Fruit fly (Drosophila melanogaster) whole organism, prepupa: Measurements from ENCODE around the gene CG17855.

Source experiments
- CG11294 ChIP-seq: fragments of 200-800 bp; sonication (Bioruptor generic); IDR thresholded peaks from 2 replicates; pipeline ENCODE4 v1.3.6; 2022; ENCODE audit warnings: missing biosample characterization, missing genetic modification characterization
- CG11762 ChIP-seq: fragments of 200-800 bp; sonication (Bioruptor generic); optimal IDR thresholded peaks from 3 replicates; lab custom pipeline; 2016; ENCODE audit warnings: missing biosample characterization, missing genetic modification characterization; ENCODE audit not compliant: insufficient read depth
- CG11902 ChIP-seq: fragments of 200-800 bp; sonication (Bioruptor generic); optimal IDR thresholded peaks from 3 replicates; lab custom pipeline; 2016; ENCODE audit warnings: missing biosample characterization, missing genetic modification characterization
- CG15336 ChIP-seq: fragments of 200-800 bp; sonication (Bioruptor generic); IDR thresholded peaks from 2 replicates; pipeline ENCODE4 v1.3.6; 2022; ENCODE audit warnings: missing biosample characterization, missing genetic modification characterization
- CG1621 ChIP-seq: fragments of 200-800 bp; sonication (Bioruptor generic); optimal IDR thresholded peaks from 3 replicates; lab custom pipeline; 2018; ENCODE audit warnings: missing biosample characterization, mild to moderate bottlenecking, missing genetic modification characterization
- CG16779 ChIP-seq: fragments of 200-800 bp; sonication (Bioruptor generic); optimal IDR thresholded peaks from 3 replicates; lab custom pipeline; 2017; ENCODE audit warnings: missing biosample characterization, mild to moderate bottlenecking, missing genetic modification characterization
- CG3032 ChIP-seq: fragments of 200-800 bp; optimal IDR thresholded peaks from 2 replicates; lab custom pipeline; 2019; ENCODE audit warnings: missing biosample characterization, mild to moderate bottlenecking, missing genetic modification characterization, moderate library complexity
- CG32006 ChIP-seq: fragments of 200-800 bp; sonication (Bioruptor generic); optimal IDR thresholded peaks from 3 replicates; lab custom pipeline; 2017; ENCODE audit warnings: missing biosample characterization, mild to moderate bottlenecking, missing genetic modification characterization
- CG34406 ChIP-seq: fragments of 200-800 bp; sonication (Bioruptor generic); optimal IDR thresholded peaks from 3 replicates; lab custom pipeline; 2016; ENCODE audit warnings: missing biosample characterization, missing genetic modification characterization
- CG3919 ChIP-seq: fragments of 200-800 bp; sonication (Bioruptor generic); optimal IDR thresholded peaks from 3 replicates; lab custom pipeline; 2016; ENCODE audit warnings: missing biosample characterization, missing genetic modification characterization
- CG4318 ChIP-seq: fragments of 200-800 bp; sonication (Bioruptor generic); optimal IDR thresholded peaks from 3 replicates; lab custom pipeline; 2017; ENCODE audit warnings: missing biosample characterization, mild to moderate bottlenecking, missing genetic modification characterization
- CG6163 ChIP-seq: fragments of 200-800 bp; sonication (Bioruptor generic); IDR thresholded peaks from 3 replicates; pipeline ENCODE4 v1.3.6; 2022; ENCODE audit warnings: missing biosample characterization, missing genetic modification characterization
- CG6276 ChIP-seq: fragments of 200-800 bp; sonication (Bioruptor generic); optimal IDR thresholded peaks from 2 replicates; lab custom pipeline; 2017; ENCODE audit warnings: missing biosample characterization, mild to moderate bottlenecking, missing genetic modification characterization
- CG6854 ChIP-seq: fragments of 200-800 bp; sonication (Bioruptor generic); optimal IDR thresholded peaks from 2 replicates; lab custom pipeline; 2017; ENCODE audit warnings: missing biosample characterization, mild to moderate bottlenecking, missing genetic modification characterization
- CG7368 ChIP-seq: fragments of 200-800 bp; sonication (Bioruptor generic); optimal IDR thresholded peaks from 3 replicates; lab custom pipeline; 2016; ENCODE audit warnings: missing biosample characterization, missing genetic modification characterization
- CG8119 ChIP-seq: fragments of 200-800 bp; sonication (Bioruptor generic); IDR thresholded peaks from 3 replicates; pipeline ENCODE4 v1.3.6; 2022; ENCODE audit warnings: missing biosample characterization, missing genetic modification characterization
- CG8632 ChIP-seq: fragments of 200-800 bp; sonication (Bioruptor generic); optimal IDR thresholded peaks from 3 replicates; lab custom pipeline; 2016; ENCODE audit warnings: missing biosample characterization, missing genetic modification characterization
- Eip78C ChIP-seq: fragments of 200-800 bp; sonication (Bioruptor generic); peaks from one replicate; lab custom pipeline; 2016; ENCODE audit warnings: missing biosample characterization, missing genetic modification characterization
- Eip93F ChIP-seq: fragments of 200-800 bp; sonication (Bioruptor generic); optimal IDR thresholded peaks from 2 replicates; lab custom pipeline; 2016; ENCODE audit warnings: missing biosample characterization, mild to moderate bottlenecking, missing genetic modification characterization
- Ets21C ChIP-seq: fragments of 200-800 bp; sonication (Bioruptor generic); optimal IDR thresholded peaks from 3 replicates; lab custom pipeline; 2016; ENCODE audit warnings: missing biosample characterization, missing genetic modification characterization
- Hr38 ChIP-seq: sonication (Bioruptor generic); optimal IDR thresholded peaks from 2 replicates; lab custom pipeline; 2016; ENCODE audit warnings: missing biosample characterization, missing genetic modification characterization
- Hr39 ChIP-seq: fragments of 200-800 bp; sonication (Bioruptor generic); optimal IDR thresholded peaks from 2 replicates; lab custom pipeline; 2016; ENCODE audit warnings: missing biosample characterization, missing genetic modification characterization
- Hr4 ChIP-seq: fragments of 200-800 bp; sonication (Bioruptor generic); optimal IDR thresholded peaks from 3 replicates; lab custom pipeline; 2016; ENCODE audit warnings: missing biosample characterization, missing genetic modification characterization
- Lpt ChIP-seq: fragments of 200-800 bp; sonication (Bioruptor generic); optimal IDR thresholded peaks from 3 replicates; lab custom pipeline; 2016; ENCODE audit warnings: missing biosample characterization, missing genetic modification characterization
- Sox102F ChIP-seq: fragments of 200-800 bp; sonication (Bioruptor generic); optimal IDR thresholded peaks from 2 replicates; lab custom pipeline; 2016; ENCODE audit warnings: missing biosample characterization, mild to moderate bottlenecking, missing genetic modification characterization
- Sox14 ChIP-seq: fragments of 200-800 bp; sonication (Bioruptor generic); optimal IDR thresholded peaks from 3 replicates; lab custom pipeline; 2016; ENCODE audit warnings: missing biosample characterization, missing genetic modification characterization
- Sox15 ChIP-seq: fragments of 200-800 bp; sonication (Bioruptor generic); optimal IDR thresholded peaks from 3 replicates; lab custom pipeline; 2016; ENCODE audit warnings: missing biosample characterization, missing genetic modification characterization
- achi ChIP-seq: fragments of 200-800 bp; sonication (Bioruptor generic); optimal IDR thresholded peaks from 3 replicates; lab custom pipeline; 2016; ENCODE audit warnings: missing biosample characterization, missing genetic modification characterization
- acj6 ChIP-seq: fragments of 200-800 bp; sonication (Bioruptor generic); optimal IDR thresholded peaks from 3 replicates; lab custom pipeline; 2016; ENCODE audit warnings: missing biosample characterization, missing genetic modification characterization
- cyc ChIP-seq: fragments of 200-800 bp; sonication (Bioruptor generic); optimal IDR thresholded peaks from 3 replicates; lab custom pipeline; 2016; ENCODE audit warnings: missing biosample characterization, missing genetic modification characterization
- dac ChIP-seq: fragments of 200-800 bp; sonication (Bioruptor generic); optimal IDR thresholded peaks from 2 replicates; lab custom pipeline; 2017; ENCODE audit warnings: missing biosample characterization, mild to moderate bottlenecking, missing genetic modification characterization
- dsx ChIP-seq: fragments of 200-800 bp; optimal IDR thresholded peaks from 3 replicates; lab custom pipeline; 2019; ENCODE audit warnings: missing biosample characterization, mild to moderate bottlenecking, missing genetic modification characterization, moderate library complexity; ENCODE audit not compliant: poor library complexity, severe bottlenecking
- eg ChIP-seq: fragments of 200-800 bp; sonication (Bioruptor generic); IDR thresholded peaks from 3 replicates; pipeline ENCODE4 v1.3.6; 2022; ENCODE audit warnings: missing biosample characterization, missing genetic modification characterization
- fd85E ChIP-seq: fragments of 200-800 bp; sonication (Bioruptor generic); optimal IDR thresholded peaks from 3 replicates; lab custom pipeline; 2016; ENCODE audit warnings: missing biosample characterization, missing genetic modification characterization
- fkh ChIP-seq: fragments of 200-800 bp; sonication (Bioruptor generic); optimal IDR thresholded peaks from 3 replicates; lab custom pipeline; 2017; ENCODE audit warnings: missing biosample characterization, mild to moderate bottlenecking, missing genetic modification characterization, moderate library complexity
- net ChIP-seq: fragments of 200-800 bp; sonication (Bioruptor generic); optimal IDR thresholded peaks from 3 replicates; lab custom pipeline; 2016; ENCODE audit warnings: missing biosample characterization, missing genetic modification characterization
- pdm3 ChIP-seq: fragments of 200-800 bp; sonication (Bioruptor generic); optimal IDR thresholded peaks from 3 replicates; lab custom pipeline; 2016; ENCODE audit warnings: missing biosample characterization, missing genetic modification characterization
- salr ChIP-seq, 2 experiments: fragments of 200-800 bp; sonication (Bioruptor generic); optimal IDR thresholded peaks; 3 replicates each; lab custom pipeline; 2016 to 2018; ENCODE audit warnings: missing biosample characterization in 2 of 2, missing genetic modification characterization in 2 of 2, mild to moderate bottlenecking in 1 of 2
- spab ChIP-seq: fragments of 200-800 bp; sonication (Bioruptor generic); optimal IDR thresholded peaks from 2 replicates; lab custom pipeline; 2017; ENCODE audit warnings: missing biosample characterization, mild to moderate bottlenecking, missing genetic modification characterization, missing genetic modification reagents
- ss ChIP-seq, 2 experiments: fragments of 200-800 bp; sonication (Bioruptor generic); optimal IDR thresholded peaks; 2 replicates in 1 of 2; 3 replicates in 1 of 2; lab custom pipeline; 2017 to 2018; ENCODE audit warnings: mild to moderate bottlenecking in 2 of 2, missing biosample characterization in 2 of 2, missing genetic modification characterization in 2 of 2, moderate library complexity in 1 of 2
- svp ChIP-seq: fragments of 200-800 bp; sonication (Bioruptor generic); peaks from one replicate; lab custom pipeline; 2016; ENCODE audit warnings: missing biosample characterization, missing genetic modification characterization
- topi ChIP-seq: fragments of 200-800 bp; sonication (Bioruptor generic); optimal IDR thresholded peaks from 3 replicates; lab custom pipeline; 2016; ENCODE audit warnings: missing biosample characterization, missing genetic modification characterization
- vri ChIP-seq: fragments of 200-800 bp; sonication (Bioruptor generic); optimal IDR thresholded peaks from 3 replicates; lab custom pipeline; 2016; ENCODE audit warnings: missing biosample characterization, mild to moderate bottlenecking, missing genetic modification characterization

The CG17855 gene

dm6 chr2L:9495418-9495779 lies 44.9 kb upstream of the CG17855 start, which contains the start of gene CG33298:
CG33298 (plus strand) TSS chr2L:9495474.
- TF ChIP-seq topi (GFP tag; lab: Kevin White, UChicago) (no peak), cyc (GFP tag; lab: Kevin White, UChicago) (no peak), Eip78C (GFP tag; lab: Kevin White, UChicago) (peak; percentile 53), acj6 (GFP tag; lab: Kevin White, UChicago) (no peak), CG11902 (GFP tag; lab: Kevin White, UChicago) (no peak), Hr38 (GFP tag; lab: Kevin White, UChicago) (no peak), svp (GFP tag; lab: Kevin White, UChicago) (no peak), Sox102F (GFP tag; lab: Kevin White, UChicago) (no peak), CG8119 (GFP tag; lab: Robert Waterston, UW) (no peak), spab (no peak), CG11762 (no peak), CG6854 (peak; percentile 37), dsx (GFP tag; lab: Kevin White, UChicago) (no peak), vri (GFP tag; lab: Kevin White, UChicago) (peak; percentile 31), CG32006 (no peak), ss (GFP tag; optimal IDR thresholded peaks at IDR 0.05; lab: Kevin White, UChicago) (no peak), CG16779 (no peak), eg (GFP tag; lab: Robert Waterston, UW) (peak; percentile 33; the same call in 1 of the 3 replicates), net (GFP tag; lab: Kevin White, UChicago) (no peak), fd85E (GFP tag; lab: Kevin White, UChicago) (no peak), Sox14 (peak; percentile 40), CG3919 (GFP tag; lab: Kevin White, UChicago) (peak; percentile 15), Eip93F (GFP tag; lab: Kevin White, UChicago) (no peak), Sox15 (GFP tag; lab: Kevin White, UChicago) (no peak)

DNA sequence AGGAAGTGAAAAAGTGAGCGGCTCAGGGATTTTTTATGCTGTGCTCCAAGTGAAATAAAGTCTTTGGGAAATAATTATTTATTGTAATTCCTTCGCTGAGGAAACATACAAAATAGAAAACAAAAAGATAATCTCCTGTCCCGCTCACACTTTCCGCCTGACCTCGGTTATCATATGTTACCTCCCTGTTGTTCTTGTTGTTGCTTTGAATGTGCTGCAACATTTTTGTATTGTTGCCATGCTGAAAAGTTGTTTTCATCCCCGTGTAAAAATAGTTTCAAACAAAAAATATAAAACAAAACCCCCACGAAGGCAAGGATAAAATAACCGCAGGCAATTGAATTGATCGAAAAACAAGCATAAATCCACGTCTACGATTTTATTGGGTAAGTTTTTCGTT lies 44.5 kb upstream of the CG17855 start:
- TF ChIP-seq svp (GFP tag; lab: Kevin White, UChicago) = peak; percentile 79
- no peak for TF ChIP-seq CG8632 (GFP tag; lab: Kevin White, UChicago)
- TF ChIP-seq CG11762 = no peak
- peak; percentile 40 for TF ChIP-seq Eip78C (GFP tag; lab: Kevin White, UChicago)
- TF ChIP-seq Sox15 (GFP tag; lab: Kevin White, UChicago) = no peak
- no peak for TF ChIP-seq CG34406 (GFP tag; lab: Kevin White, UChicago)
- no peak for TF ChIP-seq Sox102F (GFP tag; lab: Kevin White, UChicago)
- TF ChIP-seq CG32006 = no peak
- no peak for TF ChIP-seq CG11902 (GFP tag; lab: Kevin White, UChicago)

DNA sequence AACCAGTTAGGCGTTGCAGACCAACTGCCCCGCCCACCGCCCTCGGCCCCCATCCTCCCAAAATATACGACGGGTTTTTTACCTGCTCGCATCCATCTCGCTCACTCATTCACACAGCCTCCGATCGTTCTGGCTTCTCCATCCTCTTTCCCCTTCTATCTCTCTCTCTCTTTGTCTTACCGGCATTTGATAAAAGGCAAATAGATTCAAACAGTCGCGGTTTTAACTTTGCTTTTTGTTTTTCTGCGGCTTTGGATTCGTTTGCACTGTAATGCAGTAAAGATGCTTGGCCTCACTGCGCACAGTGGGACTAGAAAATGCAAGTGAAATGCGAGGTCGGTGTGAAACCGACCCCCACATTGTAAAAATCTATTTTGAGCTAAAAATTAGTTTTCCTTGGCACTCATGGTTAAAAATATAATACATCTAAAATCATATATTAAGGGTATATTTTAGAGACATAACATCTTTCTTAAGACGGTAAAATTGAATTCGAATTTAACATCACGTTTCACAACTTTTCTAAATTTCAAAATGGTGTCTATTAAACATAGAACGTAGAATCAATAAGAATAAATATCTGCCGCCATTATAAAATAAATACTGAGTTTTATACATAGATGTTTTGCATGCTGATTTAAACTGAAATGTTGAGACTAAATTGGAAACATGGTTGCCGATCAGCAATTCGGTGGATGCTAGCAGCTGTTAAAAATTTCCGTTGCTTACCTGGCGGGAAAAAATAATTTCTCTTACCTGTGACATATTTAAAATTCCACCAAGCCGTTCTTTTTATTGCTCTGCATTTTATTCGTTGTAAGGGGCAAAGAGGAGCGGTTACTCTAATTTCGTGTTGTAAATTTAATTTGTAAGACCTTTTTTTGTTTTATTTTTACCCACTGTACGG lies 43.7 kb upstream of the CG17855 start:
- TF ChIP-seq CG3032 (tag; lab: Kevin White, UChicago) (peak; percentile 1), CG6276 (GFP tag; lab: Kevin White, UChicago) (peak; percentile 67), CG4318 (GFP tag; lab: Kevin White, UChicago) (peak; percentile 85), Sox14 (peak; percentile 65), dac (peak; percentile 41), vri (GFP tag; lab: Kevin White, UChicago) (peak; percentile 29), achi (peak; percentile 31), CG1621 (tag; lab: Kevin White, UChicago) (no peak), Lpt (GFP tag; lab: Kevin White, UChicago) (peak; percentile 57), CG3919 (GFP tag; lab: Kevin White, UChicago) (peak; percentile 24), Hr39 (peak; percentile 72), CG11762 (no peak), fd85E (GFP tag; lab: Kevin White, UChicago) (no peak), Hr4 (GFP tag; lab: Kevin White, UChicago) (peak; percentile 61), CG7368 (no peak), acj6 (GFP tag; lab: Kevin White, UChicago) (no peak), CG15336 (GFP tag; lab: Robert Waterston, UW) (peak; percentile 40), Ets21C (GFP tag; lab: Kevin White, UChicago) (peak; percentile 27), cyc (GFP tag; lab: Kevin White, UChicago) (peak; percentile 52), ss (GFP tag; optimal IDR thresholded peaks at IDR 0.05; lab: Kevin White, UChicago) (no peak), fkh (GFP tag; lab: Kevin White, UChicago) (peak; percentile 43), CG32006 (peak; percentile 89), svp (GFP tag; lab: Kevin White, UChicago) (peak; percentile 90), salr (GFP tag; optimal IDR thresholded peaks at IDR 0.05; lab: Kevin White, UChicago) (peak in 1 of 2 experiments; percentile 67), net (GFP tag; lab: Kevin White, UChicago) (no peak), spab (no peak), CG8632 (GFP tag; lab: Kevin White, UChicago) (peak; percentile 6), pdm3 (peak; percentile 52), CG11294 (GFP tag; lab: Robert Waterston, UW) (peak; percentile 48; the same call in 1 of the 2 replicates), CG6163 (GFP tag; lab: Robert Waterston, UW) (peak; percentile 64; the same call in 2 of the 3 replicates)
